Worm (Caenorhabditis elegans) whole organism, mixed stage, embryonic: Measurements from ENCODE around the gene rbm-25.

Experiments used
- M03D4.4 ChIP-seq: sonication (generic microtip); optimal IDR thresholded peaks from 2 replicates; lab custom pipeline; 2017; ENCODE audit warnings: mild to moderate bottlenecking, missing genetic modification characterization, missing compliant biosample characterization
- bed-3 ChIP-seq: fragments of 200-800 bp; sonication (Bioruptor generic); optimal IDR thresholded peaks from 3 replicates; lab custom pipeline; 2018; ENCODE audit warnings: mild to moderate bottlenecking, missing genetic modification characterization, moderate library complexity, missing compliant biosample characterization
- ceh-39 ChIP-seq: fragments of 150-350 bp; optimal IDR thresholded peaks from 2 replicates; lab custom pipeline; 2014; ENCODE audit warnings: missing biosample characterization, missing genetic modification characterization
- ceh-43 ChIP-seq: fragments of 200-800 bp; sonication (Bioruptor generic); optimal IDR thresholded peaks from 2 replicates; lab custom pipeline; 2018; ENCODE audit warnings: mild to moderate bottlenecking, missing genetic modification characterization, moderate library complexity, missing compliant biosample characterization
- elt-3 ChIP-seq: fragments of 150-350 bp; optimal IDR thresholded peaks from 2 replicates; lab custom pipeline; 2014; ENCODE audit warnings: missing biosample characterization, missing genetic modification characterization
- flh-1 ChIP-seq: fragments of 200-800 bp; sonication (Bioruptor generic); optimal IDR thresholded peaks from 2 replicates; lab custom pipeline; 2018; ENCODE audit warnings: mild to moderate bottlenecking, missing genetic modification characterization, moderate library complexity, missing compliant biosample characterization
- lin-13 ChIP-seq: fragments of 150-350 bp; optimal IDR thresholded peaks from 2 replicates; lab custom pipeline; 2014; ENCODE audit warnings: missing biosample characterization, missing genetic modification characterization
- lin-32 ChIP-seq: fragments of 200-800 bp; sonication (Bioruptor generic); optimal IDR thresholded peaks from 2 replicates; lab custom pipeline; 2018; ENCODE audit warnings: mild to moderate bottlenecking, missing genetic modification characterization, missing compliant biosample characterization
- mab-5 ChIP-seq: fragments of 150-350 bp; optimal IDR thresholded peaks from 2 replicates; lab custom pipeline; 2014; ENCODE audit warnings: missing biosample characterization, missing genetic modification characterization
- mep-1 ChIP-seq: fragments of 150-350 bp; optimal IDR thresholded peaks from 2 replicates; lab custom pipeline; 2017; ENCODE audit warnings: missing biosample characterization, missing genetic modification reagents, missing genetic modification characterization, inconsistent platforms
- nhr-76 ChIP-seq: sonication (generic microtip); optimal IDR thresholded peaks from 2 replicates; lab custom pipeline; 2017; ENCODE audit warnings: missing biosample characterization, missing genetic modification characterization
- snpc-4 ChIP-seq: fragments of 150-350 bp; optimal IDR thresholded peaks from 2 replicates; lab custom pipeline; 2014; ENCODE audit warnings: missing biosample characterization, missing genetic modification characterization
- unc-62 ChIP-seq: fragments of 150-350 bp; optimal IDR thresholded peaks from 2 replicates; lab custom pipeline; 2014; ENCODE audit warnings: missing biosample characterization, missing genetic modification reagents, missing genetic modification characterization

ce11 chrV:12466653-12467052 is 31.4 kb upstream of the rbm-25 start:
- no peak for TF ChIP-seq lin-13 (tag; lab: Kevin White, UChicago)
- TF ChIP-seq nhr-76 (tag; lab: Kevin White, UChicago): no peak
- TF ChIP-seq lin-32 (GFP tag; lab: Kevin White, UChicago): no peak
- TF ChIP-seq mep-1: no peak
- no peak for TF ChIP-seq ceh-39 (tag; lab: Kevin White, UChicago)
- TF ChIP-seq elt-3: no peak
- TF ChIP-seq flh-1 (GFP tag; lab: Kevin White, UChicago): no peak
- no peak for TF ChIP-seq ceh-43 (GFP tag; lab: Kevin White, UChicago)
- no peak for TF ChIP-seq snpc-4
- TF ChIP-seq unc-62 (GFP tag; lab: Kevin White, UChicago): no peak
- TF ChIP-seq M03D4.4 (tag; lab: Kevin White, UChicago): no peak
- TF ChIP-seq mab-5 (tag; lab: Kevin White, UChicago): no peak
- no peak for TF ChIP-seq bed-3 (GFP tag; lab: Kevin White, UChicago)
